In genomic region chr3L:5869614-5870204, dm6 we compare ENCODE assay signal across 1 fruit fly cellular context.
TF ChIP-seq lines count a peak whose summit lies in the region.

No protein-coding gene starts in this region.

TF ChIP-seq in whole organism, embryonic, 481 proteins besides CTCF, POLR2A, EP300 and RAD21 (continued from another document):
- TF ChIP-seq nmo (GFP tag; optimal IDR thresholded peaks at IDR 0.05; lab: Kevin White, UChicago) (peak; percentile 66), repo (GFP tag; optimal IDR thresholded peaks at IDR 0.05; lab: Kevin White, UChicago) (peak; percentile 58), CG13123 (GFP tag; optimal IDR thresholded peaks at IDR 0.05; lab: Kevin White, UChicago) (no peak), CG3065 (GFP tag; optimal IDR thresholded peaks at IDR 0.05; lab: Kevin White, UChicago) (no peak), caup (GFP tag; optimal IDR thresholded peaks at IDR 0.05; lab: Kevin White, UChicago; ENCODE audit: severe bottlenecking) (peak; percentile 54), CG16863 (GFP tag; optimal IDR thresholded peaks at IDR 0.05; lab: Kevin White, UChicago) (peak; percentile 41), sr (GFP tag; IDR thresholded peaks at IDR 0.05; lab: Robert Waterston, UW) (peak; percentile 55; the same call in 1 of the 3 replicates), Sry-β (GFP tag; optimal IDR thresholded peaks at IDR 0.05; lab: Kevin White, UChicago) (peak; percentile 9)
